Worm (Caenorhabditis elegans) whole organism, mixed stage, embryonic: ENCODE measurements around the gene rsp-2.

Experiments
- M03D4.4 ChIP-seq: sonication (generic microtip); optimal IDR thresholded peaks from 2 replicates; lab custom pipeline; 2017; ENCODE audit warnings: mild to moderate bottlenecking, missing genetic modification characterization, missing compliant biosample characterization
- bed-3 ChIP-seq: fragments of 200-800 bp; sonication (Bioruptor generic); optimal IDR thresholded peaks from 3 replicates; lab custom pipeline; 2018; ENCODE audit warnings: mild to moderate bottlenecking, missing genetic modification characterization, moderate library complexity, missing compliant biosample characterization
- blmp-1 ChIP-seq: fragments of 150-350 bp; optimal IDR thresholded peaks from 2 replicates; lab custom pipeline; 2014; ENCODE audit warnings: missing biosample characterization, missing genetic modification characterization
- ceh-39 ChIP-seq: fragments of 150-350 bp; optimal IDR thresholded peaks from 2 replicates; lab custom pipeline; 2014; ENCODE audit warnings: missing biosample characterization, missing genetic modification characterization
- ceh-43 ChIP-seq: fragments of 200-800 bp; sonication (Bioruptor generic); optimal IDR thresholded peaks from 2 replicates; lab custom pipeline; 2018; ENCODE audit warnings: mild to moderate bottlenecking, missing genetic modification characterization, moderate library complexity, missing compliant biosample characterization
- ceh-83 ChIP-seq: fragments of 200-800 bp; sonication (Bioruptor generic); optimal IDR thresholded peaks from 2 replicates; lab custom pipeline; 2018; ENCODE audit warnings: mild to moderate bottlenecking, missing genetic modification characterization, missing compliant biosample characterization
- ces-1 ChIP-seq: fragments of 150-350 bp; optimal IDR thresholded peaks from 2 replicates; lab custom pipeline; 2014; ENCODE audit warnings: missing biosample characterization, missing genetic modification reagents, missing genetic modification characterization
- cnd-1 ChIP-seq: fragments of 200-800 bp; sonication (Bioruptor generic); optimal IDR thresholded peaks from 2 replicates; lab custom pipeline; 2018; ENCODE audit warnings: mild to moderate bottlenecking, missing genetic modification characterization, missing compliant biosample characterization
- drap-1 ChIP-seq: fragments of 200-800 bp; sonication (Bioruptor generic); optimal IDR thresholded peaks from 3 replicates; lab custom pipeline; 2018; ENCODE audit warnings: mild to moderate bottlenecking, missing genetic modification characterization, missing compliant biosample characterization
- elt-1 ChIP-seq: sonication (generic microtip); optimal IDR thresholded peaks from 2 replicates; lab custom pipeline; 2017; ENCODE audit warnings: missing genetic modification characterization, mild to moderate bottlenecking, missing compliant biosample characterization, antibody characterized with exemption, moderate library complexity, borderline replicate concordance; ENCODE audit not compliant: insufficient read depth
- elt-3 ChIP-seq: fragments of 150-350 bp; optimal IDR thresholded peaks from 2 replicates; lab custom pipeline; 2014; ENCODE audit warnings: missing biosample characterization, missing genetic modification characterization
- flh-1 ChIP-seq: fragments of 200-800 bp; sonication (Bioruptor generic); optimal IDR thresholded peaks from 2 replicates; lab custom pipeline; 2018; ENCODE audit warnings: mild to moderate bottlenecking, missing genetic modification characterization, moderate library complexity, missing compliant biosample characterization
- ham-2 ChIP-seq: fragments of 200-800 bp; sonication (Bioruptor generic); optimal IDR thresholded peaks from 2 replicates; lab custom pipeline; 2018; ENCODE audit warnings: mild to moderate bottlenecking, missing genetic modification characterization, missing compliant biosample characterization
- hlh-1 ChIP-seq: fragments of 150-350 bp; optimal IDR thresholded peaks from 2 replicates; lab custom pipeline; 2014; ENCODE audit warnings: missing biosample characterization, missing genetic modification reagents, missing genetic modification characterization
- lin-13 ChIP-seq: fragments of 150-350 bp; optimal IDR thresholded peaks from 2 replicates; lab custom pipeline; 2014; ENCODE audit warnings: missing biosample characterization, missing genetic modification characterization
- lin-32 ChIP-seq: fragments of 200-800 bp; sonication (Bioruptor generic); optimal IDR thresholded peaks from 2 replicates; lab custom pipeline; 2018; ENCODE audit warnings: mild to moderate bottlenecking, missing genetic modification characterization, missing compliant biosample characterization
- lsy-2 ChIP-seq: fragments of 150-350 bp; optimal IDR thresholded peaks from 2 replicates; lab custom pipeline; 2014; ENCODE audit warnings: missing biosample characterization, missing genetic modification characterization
- mep-1 ChIP-seq: fragments of 150-350 bp; optimal IDR thresholded peaks from 2 replicates; lab custom pipeline; 2017; ENCODE audit warnings: missing biosample characterization, missing genetic modification reagents, missing genetic modification characterization, inconsistent platforms
- mls-2 ChIP-seq: sonication (generic microtip); optimal IDR thresholded peaks from 2 replicates; lab custom pipeline; 2016; ENCODE audit warnings: mild to moderate bottlenecking, missing genetic modification characterization, moderate library complexity, missing compliant biosample characterization
- nhr-12 ChIP-seq: fragments of 150-350 bp; optimal IDR thresholded peaks from 2 replicates; lab custom pipeline; 2014; ENCODE audit warnings: missing biosample characterization, missing genetic modification characterization
- nhr-237 ChIP-seq: fragments of 150-350 bp; optimal IDR thresholded peaks from 2 replicates; lab custom pipeline; 2014; ENCODE audit warnings: missing biosample characterization, missing genetic modification characterization
- nhr-28 ChIP-seq: fragments of 150-350 bp; optimal IDR thresholded peaks from 2 replicates; lab custom pipeline; 2014; ENCODE audit warnings: missing biosample characterization, missing genetic modification characterization
- nhr-76 ChIP-seq: sonication (generic microtip); optimal IDR thresholded peaks from 2 replicates; lab custom pipeline; 2017; ENCODE audit warnings: missing biosample characterization, missing genetic modification characterization
- pha-4 ChIP-seq: fragments of 150-350 bp; optimal IDR thresholded peaks from 2 replicates; lab custom pipeline; 2018; ENCODE audit warnings: missing biosample characterization, missing genetic modification reagents, missing genetic modification characterization
- sem-2 ChIP-seq: fragments of 200-800 bp; sonication (Bioruptor generic); optimal IDR thresholded peaks from 2 replicates; lab custom pipeline; 2018; ENCODE audit warnings: mild to moderate bottlenecking, missing genetic modification characterization, missing compliant biosample characterization
- sptf-1 ChIP-seq: sonication (generic microtip); optimal IDR thresholded peaks from 2 replicates; lab custom pipeline; 2017; ENCODE audit warnings: mild to moderate bottlenecking, missing genetic modification characterization, moderate library complexity, missing compliant biosample characterization
- tbx-8 ChIP-seq: fragments of 200-800 bp; sonication (Bioruptor generic); optimal IDR thresholded peaks from 2 replicates; lab custom pipeline; 2018; ENCODE audit warnings: mild to moderate bottlenecking, missing genetic modification characterization, moderate library complexity, missing compliant biosample characterization
- unc-120 ChIP-seq: sonication (generic microtip); optimal IDR thresholded peaks from 2 replicates; lab custom pipeline; 2017; ENCODE audit warnings: missing genetic modification characterization, missing compliant biosample characterization; ENCODE audit not compliant: poor library complexity, severe bottlenecking
- unc-62 ChIP-seq: fragments of 150-350 bp; optimal IDR thresholded peaks from 2 replicates; lab custom pipeline; 2014; ENCODE audit warnings: missing biosample characterization, missing genetic modification reagents, missing genetic modification characterization
- zip-8 ChIP-seq: fragments of 150-350 bp; optimal IDR thresholded peaks from 2 replicates; lab custom pipeline; 2014; ENCODE audit warnings: missing biosample characterization, missing genetic modification characterization
- ztf-11 ChIP-seq: fragments of 150-350 bp; optimal IDR thresholded peaks from 2 replicates; lab custom pipeline; 2014; ENCODE audit warnings: missing biosample characterization, missing genetic modification characterization

The rsp-2 gene

DNA sequence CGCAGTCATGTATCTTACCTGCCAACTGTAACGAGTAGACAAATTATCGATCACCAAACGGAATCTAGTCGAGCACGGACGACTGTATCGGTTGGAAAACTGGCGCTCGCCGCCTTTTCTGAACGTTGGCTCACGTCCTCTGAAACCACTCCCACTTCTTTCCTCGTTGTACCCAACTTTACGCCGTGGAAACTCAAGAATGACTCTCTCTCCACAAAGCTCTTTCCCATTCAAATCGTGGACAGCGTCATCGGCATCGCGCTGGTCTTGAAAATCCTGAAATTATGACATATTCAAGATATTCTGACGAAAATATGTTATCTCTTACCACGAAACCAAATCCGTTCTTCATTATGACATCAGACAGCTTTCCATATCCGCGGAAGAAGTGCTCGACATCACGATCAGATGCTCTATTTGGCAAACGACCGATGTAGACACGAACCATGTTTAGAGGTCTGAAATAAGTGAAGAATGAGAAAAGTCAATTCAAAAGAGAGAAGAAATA, at the start of gene rsp-2:
Gene rsp-2, minus strand, starts transcription at position 458 of the 508 bp plus-strand sequence.
- TF ChIP-seq zip-8 (no peak), bed-3 (GFP tag; lab: Kevin White, UChicago) (no peak), pha-4 (tag; lab: Kevin White, UChicago) (no peak), nhr-237 (tag; lab: Kevin White, UChicago) (no peak), ces-1 (GFP tag; lab: Kevin White, UChicago) (no peak), flh-1 (GFP tag; lab: Kevin White, UChicago) (no peak), ztf-11 (tag; lab: Kevin White, UChicago) (no peak), unc-120 (tag; lab: Kevin White, UChicago) (no peak), unc-62 (GFP tag; lab: Kevin White, UChicago) (no peak), mep-1 (tag; lab: Kevin White, UChicago) (no peak)

DNA sequence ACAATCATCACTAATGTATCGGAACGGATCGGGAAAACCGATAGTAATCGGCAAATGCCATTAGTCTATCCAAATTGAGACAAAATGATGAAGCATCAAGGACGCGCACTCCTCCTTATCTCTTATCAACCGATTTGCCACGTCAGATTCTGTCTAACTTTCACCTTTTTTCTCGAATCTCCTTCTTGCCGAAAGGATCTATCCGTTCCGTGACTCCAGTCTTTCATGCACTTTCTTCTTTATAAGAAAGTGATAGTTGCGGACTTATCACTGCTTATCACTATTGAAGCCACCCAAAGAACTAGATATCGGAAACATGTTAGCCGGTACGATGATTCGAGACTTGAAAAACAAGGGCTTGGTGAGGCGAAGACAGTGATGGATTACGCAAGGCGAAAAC, 49.2 kb upstream of the rsp-2 start:
- TF ChIP-seq blmp-1 (tag; lab: Kevin White, UChicago) (peak; percentile 91), ceh-83 (GFP tag; lab: Kevin White, UChicago) (no peak), elt-3 (tag; lab: Kevin White, UChicago) (peak; percentile 93), cnd-1 (tag; lab: Kevin White, UChicago) (no peak), ham-2 (peak; percentile 59), nhr-28 (tag; lab: Kevin White, UChicago) (no peak), unc-62 (GFP tag; lab: Kevin White, UChicago) (no peak), sptf-1 (tag; lab: Kevin White, UChicago) (no peak), ztf-11 (tag; lab: Kevin White, UChicago) (no peak), pha-4 (tag; lab: Kevin White, UChicago) (no peak), elt-1 (tag; lab: Kevin White, UChicago) (peak; percentile 35)

DNA sequence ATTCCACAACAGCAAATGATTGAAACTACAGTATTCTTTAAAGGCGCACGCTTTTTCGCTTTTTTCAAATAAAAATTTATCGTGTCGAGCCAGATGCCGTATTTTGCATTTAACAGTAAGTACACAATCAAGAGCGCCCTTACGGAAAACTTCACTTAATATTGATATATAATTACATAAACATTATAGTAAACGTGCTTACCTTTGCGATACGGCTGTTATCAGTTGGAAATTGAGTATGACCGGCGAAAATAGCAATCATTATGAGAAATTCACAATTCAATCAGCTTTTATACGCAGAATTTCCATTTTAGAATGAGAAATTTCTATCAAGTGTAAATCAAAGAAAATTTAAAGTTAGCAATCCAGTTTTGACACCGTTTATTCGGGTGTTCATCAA, 47.4 kb upstream of the rsp-2 start, which contains the start of gene B0334.20:
Gene B0334.20, minus strand, starts transcription at position 262 of the 400 bp plus-strand sequence.
- TF ChIP-seq lsy-2 (tag; lab: Kevin White, UChicago) (no peak), lin-32 (no peak), ceh-43 (GFP tag; lab: Kevin White, UChicago) (no peak), ztf-11 (tag; lab: Kevin White, UChicago) (no peak), sem-2 (no peak), flh-1 (GFP tag; lab: Kevin White, UChicago) (no peak), mls-2 (no peak), nhr-76 (tag; lab: Kevin White, UChicago) (no peak), nhr-237 (tag; lab: Kevin White, UChicago) (no peak)

DNA sequence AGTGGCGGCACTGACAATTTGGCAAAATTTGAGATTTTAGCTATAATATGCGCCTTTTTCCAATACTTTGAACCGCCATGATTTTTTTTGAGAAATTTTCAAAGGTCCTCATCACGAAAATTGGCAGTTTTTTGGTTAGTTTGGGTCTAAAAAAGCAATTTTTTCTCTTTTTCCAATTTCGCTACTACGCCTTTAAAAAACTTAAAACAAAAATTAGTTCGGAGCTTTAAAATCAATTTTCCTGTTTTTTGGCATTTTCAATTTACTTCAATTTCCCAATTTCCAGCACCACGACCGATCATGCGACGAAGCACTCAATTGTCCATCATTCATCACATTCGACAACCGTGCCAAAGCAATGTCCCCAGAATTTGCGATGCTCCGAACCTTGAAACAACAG, 44.6 kb upstream of the rsp-2 start, which contains the start of gene B0334.5:
Gene B0334.5, plus strand, starts transcription at position 301 of the 400 bp plus-strand sequence.
- TF ChIP-seq drap-1 (GFP tag; lab: Kevin White, UChicago) = no peak
- no peak for TF ChIP-seq tbx-8 (GFP tag; lab: Kevin White, UChicago)
- no peak for TF ChIP-seq ceh-39 (tag; lab: Kevin White, UChicago)
- no peak for TF ChIP-seq sem-2

DNA sequence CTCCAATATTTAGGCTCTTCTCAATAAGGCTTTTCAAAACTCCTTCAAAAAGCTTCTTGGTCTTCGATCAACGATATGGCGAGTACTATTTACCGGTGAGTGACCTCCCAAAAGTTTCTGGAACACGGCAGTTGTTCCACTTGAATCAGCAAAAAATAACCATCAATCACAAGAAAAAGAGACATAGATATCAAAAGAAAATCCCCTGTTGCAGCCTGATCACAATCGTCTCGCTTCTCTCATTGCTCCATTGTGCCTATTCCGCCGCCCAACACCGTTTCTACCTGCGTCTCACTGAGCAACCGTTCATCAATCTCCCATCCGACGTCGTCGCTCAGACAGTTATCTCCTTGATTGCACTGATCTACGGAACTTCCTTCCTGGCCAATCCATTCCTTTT, 44.0 kb upstream of the rsp-2 start, which contains the start of gene emc-5:
Gene emc-5, plus strand, starts transcription at position 14 of the 400 bp plus-strand sequence.
- TF ChIP-seq nhr-28 (tag; lab: Kevin White, UChicago) (no peak), unc-62 (GFP tag; lab: Kevin White, UChicago) (peak; percentile 49), drap-1 (GFP tag; lab: Kevin White, UChicago) (no peak), cnd-1 (tag; lab: Kevin White, UChicago) (no peak), sem-2 (no peak), unc-120 (tag; lab: Kevin White, UChicago) (peak; percentile 57), hlh-1 (tag; lab: Kevin White, UChicago) (peak; percentile 66)
- TF ChIP-seq, all 35 proteins: peak for 3

ce11 chrII:11495806-11496205, 43.1 kb upstream of the rsp-2 start:
- TF ChIP-seq ceh-39 (tag; lab: Kevin White, UChicago) (no peak), tbx-8 (GFP tag; lab: Kevin White, UChicago) (no peak), lin-13 (tag; lab: Kevin White, UChicago) (no peak), nhr-28 (tag; lab: Kevin White, UChicago) (no peak), M03D4.4 (no peak), nhr-12 (tag; lab: Kevin White, UChicago) (no peak)
